Fruit fly (Drosophila melanogaster) whole organism, pupa: ENCODE measurements around the gene CG1674.

ENCODE experiments used
- CG10348 ChIP-seq: fragments of 200-800 bp; sonication (Bioruptor generic); IDR thresholded peaks from 2 replicates; pipeline ENCODE4 v1.3.6; 2022; ENCODE audit warnings: missing biosample characterization, missing genetic modification characterization
- CG12605 ChIP-seq: fragments of 200-800 bp; sonication (Bioruptor generic); IDR thresholded peaks from 2 replicates; pipeline ENCODE4 v1.3.6; 2022; ENCODE audit warnings: missing biosample characterization, missing genetic modification characterization
- CG13204 ChIP-seq: fragments of 200-800 bp; sonication (Bioruptor generic); optimal IDR thresholded peaks from 2 replicates; lab custom pipeline; 2018; ENCODE audit warnings: missing biosample characterization, mild to moderate bottlenecking, missing genetic modification characterization, moderate library complexity
- CG14655 ChIP-seq: fragments of 200-800 bp; sonication (Bioruptor generic); optimal IDR thresholded peaks from 3 replicates; lab custom pipeline; 2017; ENCODE audit warnings: mild to moderate bottlenecking, missing biosample characterization, missing genetic modification reagents, missing genetic modification characterization
- CG15710 ChIP-seq: fragments of 200-800 bp; sonication (Bioruptor generic); optimal IDR thresholded peaks from 2 replicates; lab custom pipeline; 2018; ENCODE audit warnings: missing biosample characterization, mild to moderate bottlenecking, missing genetic modification characterization, moderate library complexity
- CG17806 ChIP-seq: fragments of 200-800 bp; sonication (Bioruptor generic); optimal IDR thresholded peaks from 2 replicates; lab custom pipeline; 2018; ENCODE audit warnings: missing biosample characterization, mild to moderate bottlenecking, missing genetic modification characterization, moderate library complexity
- CG32121 ChIP-seq: fragments of 200-800 bp; sonication (Bioruptor generic); IDR thresholded peaks from 2 replicates; pipeline ENCODE4 v1.3.6; 2022; ENCODE audit warnings: missing biosample characterization, missing genetic modification characterization
- CG34367 ChIP-seq: fragments of 200-800 bp; sonication (Bioruptor generic); optimal IDR thresholded peaks from 2 replicates; lab custom pipeline; 2018; ENCODE audit warnings: missing biosample characterization, mild to moderate bottlenecking, missing genetic modification characterization
- CG4496 ChIP-seq: fragments of 200-800 bp; sonication (Bioruptor generic); IDR thresholded peaks from 3 replicates; pipeline ENCODE4 v1.3.6; 2022; ENCODE audit warnings: missing biosample characterization, missing genetic modification characterization
- CG8159 ChIP-seq: fragments of 200-800 bp; sonication (Bioruptor generic); optimal IDR thresholded peaks from 3 replicates; lab custom pipeline; 2018; ENCODE audit warnings: missing biosample characterization, mild to moderate bottlenecking, missing genetic modification characterization, moderate library complexity
- CG8301 ChIP-seq: fragments of 200-800 bp; sonication (Bioruptor generic); optimal IDR thresholded peaks from 2 replicates; lab custom pipeline; 2018; ENCODE audit warnings: missing biosample characterization, mild to moderate bottlenecking, missing genetic modification characterization
- CG9948 ChIP-seq: fragments of 200-800 bp; sonication (Bioruptor generic); optimal IDR thresholded peaks from 2 replicates; lab custom pipeline; 2018; ENCODE audit warnings: missing biosample characterization, mild to moderate bottlenecking, missing genetic modification characterization, moderate library complexity
- D1 ChIP-seq: fragments of 200-800 bp; sonication (Bioruptor generic); optimal IDR thresholded peaks from 2 replicates; lab custom pipeline; 2018; ENCODE audit warnings: missing biosample characterization, mild to moderate bottlenecking, missing genetic modification characterization, moderate library complexity
- EcR ChIP-seq: fragments of 200-800 bp; sonication (Bioruptor generic); optimal IDR thresholded peaks from 3 replicates; lab custom pipeline; 2019; ENCODE audit warnings: missing biosample characterization, missing genetic modification characterization, mild to moderate bottlenecking, moderate library complexity, missing genetic modification reagents
- Ets98B ChIP-seq: fragments of 200-800 bp; sonication (Bioruptor generic); IDR thresholded peaks from 2 replicates; pipeline ENCODE4 v1.3.6; 2022; ENCODE audit warnings: missing biosample characterization, missing genetic modification characterization
- Pif1A ChIP-seq: fragments of 200-800 bp; sonication (Bioruptor generic); optimal IDR thresholded peaks from 3 replicates; lab custom pipeline; 2016; ENCODE audit warnings: missing biosample characterization, missing genetic modification characterization
- Pif1B ChIP-seq: fragments of 200-800 bp; sonication (Bioruptor generic); optimal IDR thresholded peaks from 3 replicates; lab custom pipeline; 2016; ENCODE audit warnings: missing biosample characterization, missing genetic modification characterization
- Snoo ChIP-seq: fragments of 200-800 bp; sonication (Bioruptor generic); optimal IDR thresholded peaks from 3 replicates; lab custom pipeline; 2017; ENCODE audit warnings: missing biosample characterization, mild to moderate bottlenecking, missing genetic modification characterization, inconsistent platforms
- fd96Ca ChIP-seq: fragments of 200-800 bp; sonication (Bioruptor generic); IDR thresholded peaks from 3 replicates; pipeline ENCODE4 v1.3.6; 2022; ENCODE audit warnings: missing biosample characterization, missing genetic modification characterization
- gl ChIP-seq: fragments of 200-800 bp; sonication (Bioruptor generic); optimal IDR thresholded peaks from 2 replicates; lab custom pipeline; 2018; ENCODE audit warnings: missing biosample characterization, mild to moderate bottlenecking, missing genetic modification characterization
- rn ChIP-seq: fragments of 200-800 bp; sonication (Bioruptor generic); IDR thresholded peaks from 2 replicates; pipeline ENCODE4 v1.3.6; 2022; ENCODE audit warnings: missing biosample characterization, missing genetic modification characterization

The CG1674 gene

dm6 chr4:230430-230829 is at the start of gene CG1674:
TSS of gene CG1674 (plus strand) at chr4:230730.
- no peak for TF ChIP-seq CG34367 (tag; lab: Kevin White, UChicago)
- TF ChIP-seq CG10348: no peak
- no peak for TF ChIP-seq CG8159 (tag; lab: Kevin White, UChicago)
- TF ChIP-seq EcR (GFP tag; lab: Kevin White, UChicago): no peak
- no peak for TF ChIP-seq CG32121 (GFP tag; lab: Robert Waterston, UW)
- TF ChIP-seq CG8301 (tag; lab: Kevin White, UChicago): no peak
- TF ChIP-seq Pif1B (GFP tag; lab: Kevin White, UChicago): no peak
- no peak for TF ChIP-seq CG14655 (GFP tag; lab: Kevin White, UChicago)
- TF ChIP-seq CG4496: no peak
- no peak for TF ChIP-seq Pif1A
- no peak for TF ChIP-seq CG13204 (GFP tag; lab: Kevin White, UChicago)
- TF ChIP-seq rn (GFP tag; lab: Robert Waterston, UW): no peak
- TF ChIP-seq fd96Ca (GFP tag; lab: Robert Waterston, UW): no peak
- TF ChIP-seq Ets98B (GFP tag; lab: Robert Waterston, UW): no peak
- no peak for TF ChIP-seq D1 (tag; lab: Kevin White, UChicago)
- TF ChIP-seq Snoo (tag; lab: Kevin White, UChicago): no peak
- no peak for TF ChIP-seq CG9948 (tag; lab: Kevin White, UChicago)
- TF ChIP-seq, all 21 proteins: peak for 0

- TF ChIP-seq CG32121 (GFP tag; lab: Robert Waterston, UW) (no peak), CG8301 (tag; lab: Kevin White, UChicago) (no peak), CG15710 (no peak), EcR (GFP tag; lab: Kevin White, UChicago) (no peak), CG13204 (GFP tag; lab: Kevin White, UChicago) (no peak), CG14655 (GFP tag; lab: Kevin White, UChicago) (no peak)
Measured at dm6 chr4:180780-181179, 49.8 kb upstream of the CG1674 start.

- TF ChIP-seq gl (tag; lab: Kevin White, UChicago) (no peak), CG4496 (no peak), CG12605 (GFP tag; lab: Robert Waterston, UW) (no peak), CG15710 (no peak), CG8301 (tag; lab: Kevin White, UChicago) (no peak), Ets98B (GFP tag; lab: Robert Waterston, UW) (no peak), CG17806 (no peak), EcR (GFP tag; lab: Kevin White, UChicago) (no peak), Pif1B (GFP tag; lab: Kevin White, UChicago) (no peak), CG34367 (tag; lab: Kevin White, UChicago) (no peak), D1 (tag; lab: Kevin White, UChicago) (no peak), CG14655 (GFP tag; lab: Kevin White, UChicago) (no peak), CG32121 (GFP tag; lab: Robert Waterston, UW) (no peak), fd96Ca (GFP tag; lab: Robert Waterston, UW) (no peak), CG13204 (GFP tag; lab: Kevin White, UChicago) (no peak), Pif1A (no peak)
- TF ChIP-seq, all 21 proteins: peak for 0
Measured at dm6 chr4:181639-182038, 48.9 kb upstream of the CG1674 start.

dm6 chr4:183681-184080 is 46.8 kb upstream of the CG1674 start:
- no peak for TF ChIP-seq rn (GFP tag; lab: Robert Waterston, UW)
- no peak for TF ChIP-seq CG14655 (GFP tag; lab: Kevin White, UChicago)
- no peak for TF ChIP-seq CG8159 (tag; lab: Kevin White, UChicago)

- TF ChIP-seq fd96Ca (GFP tag; lab: Robert Waterston, UW): no peak
- TF ChIP-seq EcR (GFP tag; lab: Kevin White, UChicago): no peak
- TF ChIP-seq Pif1A: no peak
- no peak for TF ChIP-seq CG34367 (tag; lab: Kevin White, UChicago)
- TF ChIP-seq CG8159 (tag; lab: Kevin White, UChicago): no peak
Measured at dm6 chr4:192540-192939, 38.0 kb upstream of the CG1674 start.

dm6 chr4:193386-194334 is 36.9 kb upstream of the CG1674 start, which contains the start of gene Abcd1:
TSS of gene Abcd1 (minus strand) at chr4:193829.
- TF ChIP-seq CG10348 (no peak), Snoo (tag; lab: Kevin White, UChicago) (no peak), gl (tag; lab: Kevin White, UChicago) (no peak)
